Worm (Caenorhabditis elegans): ENCODE results near the gene F19G12.9.
A peak's percentile ranks its signal among the peaks of the same experiment; 100 is the strongest.
"Not testable (repeated sequence)": the region's sequence is repeated elsewhere in the genome, so short reads cannot be mapped to it uniquely, and the experiment has no call there.

F19G12.9 gene

ce11 chrX:1401259-1401658 is 17.8 kb upstream of the F19G12.9 start, which contains the start of gene ZK402.5:
Gene ZK402.5 (minus strand): TSS chrX:1401359.
- TF ChIP-seq R02D3.7 (tag; optimal IDR thresholded peaks at IDR 0.05) (no peak), nhr-25 (tag; optimal IDR thresholded peaks at IDR 0.05) (no peak)

ce11 chrX:1403444-1403843 is 15.6 kb upstream of the F19G12.9 start, which contains the start of gene ZK402.2:
Gene ZK402.2 (plus strand): TSS chrX:1403744.
- TF ChIP-seq ceh-82 (tag; optimal IDR thresholded peaks at IDR 0.05); sma-3 (GFP tag; optimal IDR thresholded peaks at IDR 0.05); alr-1 (tag; optimal IDR thresholded peaks at IDR 0.05): not testable (repeated sequence)

ce11 chrX:1403971-1404370 is 15.0 kb upstream of the F19G12.9 start, which contains the start of gene ZK402.1:
Gene ZK402.1 (plus strand): TSS chrX:1404271.
- not testable (repeated sequence) for TF ChIP-seq alr-1, snpc-4, nhr-6 (tag; optimal IDR thresholded peaks at IDR 0.05)

- TF ChIP-seq sem-4 (tag; optimal IDR thresholded peaks at IDR 0.05) = no peak
- TF ChIP-seq egl-27 (tag; optimal IDR thresholded peaks at IDR 0.05) = no peak
- no peak for TF ChIP-seq ztf-1 (GFP tag; conservative IDR thresholded peaks at IDR 0.05)
- TF ChIP-seq ztf-11 (tag; optimal IDR thresholded peaks at IDR 0.05) = no peak
- TF ChIP-seq lin-11 (tag; optimal IDR thresholded peaks at IDR 0.05) = no peak
- no peak for TF ChIP-seq lsy-2 (tag; optimal IDR thresholded peaks at IDR 0.05)
- TF ChIP-seq ama-1 (optimal IDR thresholded peaks at IDR 0.05) = no peak
- no peak for TF ChIP-seq ceh-82 (tag; optimal IDR thresholded peaks at IDR 0.05)
- TF ChIP-seq nhr-6 (tag; optimal IDR thresholded peaks at IDR 0.05) = no peak
- TF ChIP-seq nhr-10 (tag; optimal IDR thresholded peaks at IDR 0.05) = no peak
Measured at ce11 chrX:1409224-1409623, 9.8 kb upstream of the F19G12.9 start.

- no peak for TF ChIP-seq C34F6.9 (tag; optimal IDR thresholded peaks at IDR 0.05)
- TF ChIP-seq nhr-21 (tag; optimal IDR thresholded peaks at IDR 0.05) = no peak
- no peak for TF ChIP-seq ceh-16 (tag; optimal IDR thresholded peaks at IDR 0.05)
- TF ChIP-seq fos-1 (tag; optimal IDR thresholded peaks at IDR 0.05) = no peak
- no peak for TF ChIP-seq blmp-1 (tag; optimal IDR thresholded peaks at IDR 0.05; ENCODE audit: insufficient read depth)
- no peak for TF ChIP-seq F13H6.1 (tag; optimal IDR thresholded peaks at IDR 0.05)
- TF ChIP-seq skn-1 (tag; optimal IDR thresholded peaks at IDR 0.05) = no peak
- no peak for TF ChIP-seq nhr-10 (tag; optimal IDR thresholded peaks at IDR 0.05)
- no peak for TF ChIP-seq nhr-23 (tag; optimal IDR thresholded peaks at IDR 0.05)
Measured at ce11 chrX:1410552-1410951, 8.5 kb upstream of the F19G12.9 start, which contains the start of gene abu-2. Gene abu-2 (minus strand): TSS chrX:1410652.

- TF ChIP-seq F13H6.1 (tag; optimal IDR thresholded peaks at IDR 0.05) (no peak), alr-1 (tag; optimal IDR thresholded peaks at IDR 0.05) (no peak), nhr-12 (tag; optimal IDR thresholded peaks at IDR 0.05) (no peak), unc-39 (tag; optimal IDR thresholded peaks at IDR 0.05) (no peak), unc-55 (GFP tag; optimal IDR thresholded peaks at IDR 0.05) (no peak), fos-1 (tag; optimal IDR thresholded peaks at IDR 0.05) (no peak)
Measured at ce11 chrX:1412844-1413243, 6.2 kb upstream of the F19G12.9 start, which contains the start of gene srh-19. Gene srh-19 (plus strand): TSS chrX:1413144.

ce11 chrX:1416776-1417354 is 2.1 kb upstream of the F19G12.9 start, which contains the start of the genes F19G12.4 and F19G12.8:
Gene F19G12.4 (plus strand): TSS chrX:1417304.
Gene F19G12.8 (plus strand): TSS chrX:1417320.
- TF ChIP-seq ztf-1 (GFP tag; conservative IDR thresholded peaks at IDR 0.05) (no peak), mdl-1 (tag; optimal IDR thresholded peaks at IDR 0.05) (no peak), skn-1 (tag; optimal IDR thresholded peaks at IDR 0.05) (peak; percentile 27), crh-2 (tag; optimal IDR thresholded peaks at IDR 0.05) (peak; percentile 2), dmd-4 (tag; optimal IDR thresholded peaks at IDR 0.05) (no peak), ceh-82 (tag; optimal IDR thresholded peaks at IDR 0.05) (no peak), fos-1 (tag; optimal IDR thresholded peaks at IDR 0.05) (peak; percentile 37), unc-62 (GFP tag; optimal IDR thresholded peaks at IDR 0.05) (no peak)

All from whole organism, L2 larva.